Worm (Caenorhabditis elegans): ENCODE measurements around the gene T22G5.1.

- no peak for TF ChIP-seq aly-2 (tag; optimal IDR thresholded peaks at IDR 0.05)
- no peak for TF ChIP-seq nhr-12 (tag; optimal IDR thresholded peaks at IDR 0.05)
- no peak for TF ChIP-seq efl-3 (GFP tag; optimal IDR thresholded peaks at IDR 0.05)
- no peak for TF ChIP-seq lir-3 (tag; optimal IDR thresholded peaks at IDR 0.05; ENCODE audit: poor library complexity)
- TF ChIP-seq aha-1 (tag; optimal IDR thresholded peaks at IDR 0.05) = no peak
- no peak for TF ChIP-seq mdl-1 (tag; optimal IDR thresholded peaks at IDR 0.05)
- TF ChIP-seq snpc-4 (tag; optimal IDR thresholded peaks at IDR 0.05) = no peak
- TF ChIP-seq zag-1 (tag; optimal IDR thresholded peaks at IDR 0.05) = no peak
- no peak for TF ChIP-seq lin-39 (tag; optimal IDR thresholded peaks at IDR 0.05)
- TF ChIP-seq C16A3.4 (tag; optimal IDR thresholded peaks at IDR 0.05) = no peak
- TF ChIP-seq unc-62 (GFP tag; optimal IDR thresholded peaks at IDR 0.05) = no peak
Observed at ce11 chrV:13857132-13857531, 19.5 kb upstream of the T22G5.1 start, which contains the start of gene srx-136.

Data from whole organism, L1 larva.